Worm (Caenorhabditis elegans) whole organism, mixed stage, embryonic: ENCODE measurements around the gene K11H3.5.

Source experiments
- M03D4.4 ChIP-seq: sonication (generic microtip); optimal IDR thresholded peaks from 2 replicates; lab custom pipeline; 2017; ENCODE audit warnings: mild to moderate bottlenecking, missing genetic modification characterization, missing compliant biosample characterization
- bed-3 ChIP-seq: fragments of 200-800 bp; sonication (Bioruptor generic); optimal IDR thresholded peaks from 3 replicates; lab custom pipeline; 2018; ENCODE audit warnings: mild to moderate bottlenecking, missing genetic modification characterization, moderate library complexity, missing compliant biosample characterization
- ceh-43 ChIP-seq: fragments of 200-800 bp; sonication (Bioruptor generic); optimal IDR thresholded peaks from 2 replicates; lab custom pipeline; 2018; ENCODE audit warnings: mild to moderate bottlenecking, missing genetic modification characterization, moderate library complexity, missing compliant biosample characterization
- ceh-83 ChIP-seq: fragments of 200-800 bp; sonication (Bioruptor generic); optimal IDR thresholded peaks from 2 replicates; lab custom pipeline; 2018; ENCODE audit warnings: mild to moderate bottlenecking, missing genetic modification characterization, missing compliant biosample characterization
- ces-1 ChIP-seq: fragments of 150-350 bp; optimal IDR thresholded peaks from 2 replicates; lab custom pipeline; 2014; ENCODE audit warnings: missing biosample characterization, missing genetic modification reagents, missing genetic modification characterization
- cnd-1 ChIP-seq: fragments of 200-800 bp; sonication (Bioruptor generic); optimal IDR thresholded peaks from 2 replicates; lab custom pipeline; 2018; ENCODE audit warnings: mild to moderate bottlenecking, missing genetic modification characterization, missing compliant biosample characterization
- drap-1 ChIP-seq: fragments of 200-800 bp; sonication (Bioruptor generic); optimal IDR thresholded peaks from 3 replicates; lab custom pipeline; 2018; ENCODE audit warnings: mild to moderate bottlenecking, missing genetic modification characterization, missing compliant biosample characterization
- elt-1 ChIP-seq: sonication (generic microtip); optimal IDR thresholded peaks from 2 replicates; lab custom pipeline; 2017; ENCODE audit warnings: missing genetic modification characterization, mild to moderate bottlenecking, missing compliant biosample characterization, antibody characterized with exemption, moderate library complexity, borderline replicate concordance; ENCODE audit not compliant: insufficient read depth
- elt-3 ChIP-seq: fragments of 150-350 bp; optimal IDR thresholded peaks from 2 replicates; lab custom pipeline; 2014; ENCODE audit warnings: missing biosample characterization, missing genetic modification characterization
- flh-1 ChIP-seq: fragments of 200-800 bp; sonication (Bioruptor generic); optimal IDR thresholded peaks from 2 replicates; lab custom pipeline; 2018; ENCODE audit warnings: mild to moderate bottlenecking, missing genetic modification characterization, moderate library complexity, missing compliant biosample characterization
- ham-2 ChIP-seq: fragments of 200-800 bp; sonication (Bioruptor generic); optimal IDR thresholded peaks from 2 replicates; lab custom pipeline; 2018; ENCODE audit warnings: mild to moderate bottlenecking, missing genetic modification characterization, missing compliant biosample characterization
- hlh-1 ChIP-seq: fragments of 150-350 bp; optimal IDR thresholded peaks from 2 replicates; lab custom pipeline; 2014; ENCODE audit warnings: missing biosample characterization, missing genetic modification reagents, missing genetic modification characterization
- lin-13 ChIP-seq: fragments of 150-350 bp; optimal IDR thresholded peaks from 2 replicates; lab custom pipeline; 2014; ENCODE audit warnings: missing biosample characterization, missing genetic modification characterization
- lin-32 ChIP-seq: fragments of 200-800 bp; sonication (Bioruptor generic); optimal IDR thresholded peaks from 2 replicates; lab custom pipeline; 2018; ENCODE audit warnings: mild to moderate bottlenecking, missing genetic modification characterization, missing compliant biosample characterization
- lsy-2 ChIP-seq: fragments of 150-350 bp; optimal IDR thresholded peaks from 2 replicates; lab custom pipeline; 2014; ENCODE audit warnings: missing biosample characterization, missing genetic modification characterization
- mab-5 ChIP-seq: fragments of 150-350 bp; optimal IDR thresholded peaks from 2 replicates; lab custom pipeline; 2014; ENCODE audit warnings: missing biosample characterization, missing genetic modification characterization
- mep-1 ChIP-seq: fragments of 150-350 bp; optimal IDR thresholded peaks from 2 replicates; lab custom pipeline; 2017; ENCODE audit warnings: missing biosample characterization, missing genetic modification reagents, missing genetic modification characterization, inconsistent platforms
- mls-2 ChIP-seq: sonication (generic microtip); optimal IDR thresholded peaks from 2 replicates; lab custom pipeline; 2016; ENCODE audit warnings: mild to moderate bottlenecking, missing genetic modification characterization, moderate library complexity, missing compliant biosample characterization
- nhr-2 ChIP-seq: fragments of 150-350 bp; optimal IDR thresholded peaks from 2 replicates; lab custom pipeline; 2014; ENCODE audit warnings: missing biosample characterization, missing genetic modification characterization
- nhr-237 ChIP-seq: fragments of 150-350 bp; optimal IDR thresholded peaks from 2 replicates; lab custom pipeline; 2014; ENCODE audit warnings: missing biosample characterization, missing genetic modification characterization
- nhr-28 ChIP-seq: fragments of 150-350 bp; optimal IDR thresholded peaks from 2 replicates; lab custom pipeline; 2014; ENCODE audit warnings: missing biosample characterization, missing genetic modification characterization
- nhr-76 ChIP-seq: sonication (generic microtip); optimal IDR thresholded peaks from 2 replicates; lab custom pipeline; 2017; ENCODE audit warnings: missing biosample characterization, missing genetic modification characterization
- pha-4 ChIP-seq: fragments of 150-350 bp; optimal IDR thresholded peaks from 2 replicates; lab custom pipeline; 2018; ENCODE audit warnings: missing biosample characterization, missing genetic modification reagents, missing genetic modification characterization
- sem-2 ChIP-seq: fragments of 200-800 bp; sonication (Bioruptor generic); optimal IDR thresholded peaks from 2 replicates; lab custom pipeline; 2018; ENCODE audit warnings: mild to moderate bottlenecking, missing genetic modification characterization, missing compliant biosample characterization
- snpc-4 ChIP-seq: fragments of 150-350 bp; optimal IDR thresholded peaks from 2 replicates; lab custom pipeline; 2014; ENCODE audit warnings: missing biosample characterization, missing genetic modification characterization
- sptf-1 ChIP-seq: sonication (generic microtip); optimal IDR thresholded peaks from 2 replicates; lab custom pipeline; 2017; ENCODE audit warnings: mild to moderate bottlenecking, missing genetic modification characterization, moderate library complexity, missing compliant biosample characterization
- tbx-8 ChIP-seq: fragments of 200-800 bp; sonication (Bioruptor generic); optimal IDR thresholded peaks from 2 replicates; lab custom pipeline; 2018; ENCODE audit warnings: mild to moderate bottlenecking, missing genetic modification characterization, moderate library complexity, missing compliant biosample characterization
- unc-120 ChIP-seq: sonication (generic microtip); optimal IDR thresholded peaks from 2 replicates; lab custom pipeline; 2017; ENCODE audit warnings: missing genetic modification characterization, missing compliant biosample characterization; ENCODE audit not compliant: poor library complexity, severe bottlenecking
- unc-39 ChIP-seq: fragments of 150-350 bp; optimal IDR thresholded peaks from 2 replicates; lab custom pipeline; 2014; ENCODE audit warnings: missing biosample characterization, missing genetic modification characterization
- unc-62 ChIP-seq: fragments of 150-350 bp; optimal IDR thresholded peaks from 2 replicates; lab custom pipeline; 2014; ENCODE audit warnings: missing biosample characterization, missing genetic modification reagents, missing genetic modification characterization

K11H3.5 gene

ce11 chrIII:9804997-9805610, 38.5 kb upstream of the K11H3.5 start, which contains the start of gene riok-3:
Gene riok-3, minus strand, starts transcription at chrIII:9805011.
- no peak for TF ChIP-seq unc-62 (GFP tag; lab: Kevin White, UChicago)
- peak; percentile 55 for TF ChIP-seq nhr-2 (tag; lab: Kevin White, UChicago)
- peak; percentile 29 for TF ChIP-seq ham-2 (GFP tag; lab: Kevin White, UChicago)

ce11 chrIII:9806968-9807559, 36.5 kb upstream of the K11H3.5 start, which contains the start of gene ZK632.4:
Gene ZK632.4, minus strand, starts transcription at chrIII:9807454.
- TF ChIP-seq sem-2 (GFP tag; lab: Kevin White, UChicago) (no peak), pha-4 (tag; lab: Kevin White, UChicago) (no peak), lsy-2 (tag; lab: Kevin White, UChicago) (no peak), elt-3 (tag; lab: Kevin White, UChicago) (no peak), nhr-2 (tag; lab: Kevin White, UChicago) (no peak), nhr-237 (tag; lab: Kevin White, UChicago) (no peak), ceh-83 (no peak), lin-13 (tag; lab: Kevin White, UChicago) (no peak), hlh-1 (tag; lab: Kevin White, UChicago) (no peak)

ce11 chrIII:9807560-9808046, 36.0 kb upstream of the K11H3.5 start:
- TF ChIP-seq nhr-28 (tag; lab: Kevin White, UChicago) (no peak), ces-1 (GFP tag; lab: Kevin White, UChicago) (no peak), unc-120 (no peak), unc-39 (no peak), ceh-43 (no peak), unc-62 (GFP tag; lab: Kevin White, UChicago) (peak; percentile 4)

- TF ChIP-seq lsy-2 (tag; lab: Kevin White, UChicago) (peak; percentile 35), ces-1 (GFP tag; lab: Kevin White, UChicago) (peak; percentile 72), elt-1 (tag; lab: Kevin White, UChicago) (no peak)
Observed at ce11 chrIII:9808179-9808578, 35.4 kb upstream of the K11H3.5 start, which contains the start of gene gtap-2. Gene gtap-2, plus strand, starts transcription at chrIII:9808544.

ce11 chrIII:9813146-9813545, 30.4 kb upstream of the K11H3.5 start, which contains the start of gene ZK632.14:
Gene ZK632.14, plus strand, starts transcription at chrIII:9813446.
- TF ChIP-seq mls-2 (tag; lab: Kevin White, UChicago) (no peak), unc-39 (no peak), mab-5 (tag; lab: Kevin White, UChicago) (no peak), elt-3 (tag; lab: Kevin White, UChicago) (no peak), nhr-76 (tag; lab: Kevin White, UChicago) (no peak), pha-4 (tag; lab: Kevin White, UChicago) (no peak), ham-2 (GFP tag; lab: Kevin White, UChicago) (no peak), ceh-43 (no peak), hlh-1 (tag; lab: Kevin White, UChicago) (no peak), drap-1 (no peak), nhr-237 (tag; lab: Kevin White, UChicago) (no peak), lin-32 (GFP tag; lab: Kevin White, UChicago) (no peak), unc-120 (no peak), tbx-8 (GFP tag; lab: Kevin White, UChicago) (no peak)

- TF ChIP-seq nhr-2 (tag; lab: Kevin White, UChicago) (peak; percentile 84), ceh-43 (no peak), nhr-28 (tag; lab: Kevin White, UChicago) (no peak), flh-1 (GFP tag; lab: Kevin White, UChicago) (no peak), lsy-2 (tag; lab: Kevin White, UChicago) (no peak), mab-5 (tag; lab: Kevin White, UChicago) (no peak), unc-62 (GFP tag; lab: Kevin White, UChicago) (peak; percentile 38), sptf-1 (peak; percentile 29), sem-2 (GFP tag; lab: Kevin White, UChicago) (no peak), elt-1 (tag; lab: Kevin White, UChicago) (no peak), ham-2 (GFP tag; lab: Kevin White, UChicago) (peak; percentile 34), cnd-1 (tag; lab: Kevin White, UChicago) (peak; percentile 67), lin-32 (GFP tag; lab: Kevin White, UChicago) (peak; percentile 16), unc-120 (peak; percentile 30), nhr-76 (tag; lab: Kevin White, UChicago) (no peak), M03D4.4 (no peak), ceh-83 (no peak), bed-3 (GFP tag; lab: Kevin White, UChicago) (no peak), snpc-4 (no peak), mep-1 (tag; lab: Kevin White, UChicago) (peak; percentile 8), ces-1 (GFP tag; lab: Kevin White, UChicago) (peak; percentile 4), mls-2 (tag; lab: Kevin White, UChicago) (peak; percentile 73)
Observed at ce11 chrIII:9817087-9817612, 26.4 kb upstream of the K11H3.5 start, which contains the start of gene cnx-1. Gene cnx-1, minus strand, starts transcription at chrIII:9817137.
